Fruit fly (Drosophila melanogaster): ENCODE results near the gene dbe.

- peak; percentile 12 for TF ChIP-seq psq (GFP tag; optimal IDR thresholded peaks at IDR 0.05)
- no peak for TF ChIP-seq CG32264 (GFP tag; optimal IDR thresholded peaks at IDR 0.05)
- no peak for TF ChIP-seq dl (GFP tag; optimal IDR thresholded peaks at IDR 0.05; ENCODE audit: insufficient read depth in 1 of 2, partially characterized antibody in 2 of 2)
- TF ChIP-seq Dfd (GFP tag; optimal IDR thresholded peaks at IDR 0.05), result no peak
- TF ChIP-seq fru (GFP tag; optimal IDR thresholded peaks at IDR 0.05), result peak; percentile 19
- TF ChIP-seq dsf (GFP tag; optimal IDR thresholded peaks at IDR 0.05; ENCODE audit: borderline replicate concordance), result no peak
- no peak for TF ChIP-seq CrebA (GFP tag; optimal IDR thresholded peaks at IDR 0.05; ENCODE audit: borderline replicate concordance)
- TF ChIP-seq Hr78 (GFP tag; optimal IDR thresholded peaks at IDR 0.05), result no peak
- peak; percentile 47 for TF ChIP-seq HLH106 (tag; optimal IDR thresholded peaks at IDR 0.05)
- no peak for TF ChIP-seq Hr83 (GFP tag; optimal IDR thresholded peaks at IDR 0.05; ENCODE audit: poor library complexity, severe bottlenecking)
- TF ChIP-seq Sp1 (GFP tag; optimal IDR thresholded peaks at IDR 0.05), result peak; percentile 51
- TF ChIP-seq pan (optimal IDR thresholded peaks at IDR 0.05), result no peak
- TF ChIP-seq tai (GFP tag; optimal IDR thresholded peaks at IDR 0.05), result no peak
- peak; percentile 33 for TF ChIP-seq sv (GFP tag; optimal IDR thresholded peaks at IDR 0.05)
These were observed 14.6 kb downstream of the dbe start, which contains the start of gene CG13949 for dm6 chr2L:855052-855547.

Measured in whole organism, wandering third instar larva.